Fruit fly (Drosophila melanogaster) whole organism, embryonic: ENCODE results near the gene CG14930.
A peak's percentile ranks its signal among the peaks of the same experiment; 100 is the strongest.

Experiments used
- CG1024 ChIP-seq: fragments of 200-800 bp; sonication (Bioruptor generic); IDR thresholded peaks from 2 replicates; pipeline ENCODE4 v1.3.6; 2022; ENCODE audit warnings: missing biosample characterization, missing genetic modification characterization
- CG10431 ChIP-seq: fragments of 200-800 bp; sonication (Bioruptor generic); optimal IDR thresholded peaks from 3 replicates; lab custom pipeline; 2018; ENCODE audit warnings: missing biosample characterization, mild to moderate bottlenecking, missing genetic modification characterization
- CG10543 ChIP-seq: fragments of 200-800 bp; sonication (Bioruptor generic); optimal IDR thresholded peaks from 3 replicates; lab custom pipeline; 2017; ENCODE audit warnings: missing biosample characterization, mild to moderate bottlenecking, missing genetic modification characterization, moderate library complexity
- CG10565 ChIP-seq: fragments of 200-800 bp; sonication (Bioruptor generic); optimal IDR thresholded peaks from 3 replicates; lab custom pipeline; 2016; ENCODE audit warnings: missing biosample characterization, mild to moderate bottlenecking, missing genetic modification characterization
- CG10654 ChIP-seq: fragments of 200-800 bp; sonication (Bioruptor generic); optimal IDR thresholded peaks from 2 replicates; lab custom pipeline; 2016; ENCODE audit warnings: missing biosample characterization, missing genetic modification characterization
- CG11723 ChIP-seq: fragments of 200-800 bp; sonication (Bioruptor generic); optimal IDR thresholded peaks from 2 replicates; lab custom pipeline; 2017; ENCODE audit warnings: missing biosample characterization, mild to moderate bottlenecking, missing genetic modification characterization
- CG12744 ChIP-seq: fragments of 200-800 bp; sonication (Bioruptor generic); optimal IDR thresholded peaks from 2 replicates; lab custom pipeline; 2016; ENCODE audit warnings: missing biosample characterization, missing genetic modification characterization
- CG13287 ChIP-seq: fragments of 200-800 bp; sonication (Bioruptor generic); IDR thresholded peaks from 2 replicates; pipeline ENCODE4 v1.3.6; 2022; ENCODE audit warnings: missing biosample characterization, missing genetic modification characterization; ENCODE audit not compliant: partially characterized antibody
- CG13424 ChIP-seq: fragments of 200-800 bp; sonication (Bioruptor generic); optimal IDR thresholded peaks from 2 replicates; lab custom pipeline; 2019; ENCODE audit warnings: missing biosample characterization, mild to moderate bottlenecking, missing genetic modification characterization, moderate library complexity
- CG14050 ChIP-seq: fragments of 200-800 bp; sonication (Bioruptor generic); IDR thresholded peaks from 3 replicates; pipeline ENCODE4 v1.3.6; 2022; ENCODE audit warnings: missing biosample characterization, missing genetic modification characterization
- CG15011 ChIP-seq: fragments of 200-800 bp; sonication (Bioruptor generic); optimal IDR thresholded peaks from 3 replicates; lab custom pipeline; 2018; ENCODE audit warnings: missing biosample characterization, mild to moderate bottlenecking, missing genetic modification characterization
- CG15269 ChIP-seq: fragments of 200-800 bp; sonication (Bioruptor generic); optimal IDR thresholded peaks from 2 replicates; lab custom pipeline; 2018; ENCODE audit warnings: missing biosample characterization, mild to moderate bottlenecking, missing genetic modification characterization, moderate library complexity
- CG1602 ChIP-seq: fragments of 200-800 bp; sonication (Bioruptor generic); optimal IDR thresholded peaks from 3 replicates; lab custom pipeline; 2016; ENCODE audit warnings: missing biosample characterization, missing genetic modification characterization
- CG1603 ChIP-seq: fragments of 200-800 bp; sonication (Bioruptor generic); optimal IDR thresholded peaks from 2 replicates; lab custom pipeline; 2019; ENCODE audit warnings: missing biosample characterization, mild to moderate bottlenecking, missing genetic modification characterization, moderate library complexity
- CG1647 ChIP-seq: fragments of 200-800 bp; sonication (Bioruptor generic); optimal IDR thresholded peaks from 3 replicates; lab custom pipeline; 2016; ENCODE audit warnings: missing biosample characterization, missing genetic modification characterization
- CG17186 ChIP-seq: fragments of 200-800 bp; sonication (Bioruptor generic); optimal IDR thresholded peaks from 3 replicates; lab custom pipeline; 2017; ENCODE audit warnings: missing biosample characterization, missing genetic modification reagents, missing genetic modification characterization
- CG31224 ChIP-seq: fragments of 200-800 bp; sonication (Bioruptor generic); IDR thresholded peaks from 2 replicates; pipeline ENCODE4 v1.3.6; 2022; ENCODE audit warnings: missing biosample characterization, missing genetic modification characterization
- CG3995 ChIP-seq: fragments of 200-800 bp; sonication (Bioruptor generic); optimal IDR thresholded peaks from 3 replicates; lab custom pipeline; 2016; ENCODE audit warnings: missing biosample characterization, missing genetic modification characterization
- CG4617 ChIP-seq: fragments of 200-800 bp; sonication (Bioruptor generic); optimal IDR thresholded peaks from 3 replicates; lab custom pipeline; 2016; ENCODE audit warnings: missing biosample characterization, missing genetic modification characterization, borderline replicate concordance
- CG6689 ChIP-seq: fragments of 200-800 bp; sonication (Bioruptor generic); IDR thresholded peaks from 2 replicates; pipeline ENCODE4 v1.3.6; 2022; ENCODE audit warnings: missing biosample characterization, missing genetic modification characterization
- CG6813 ChIP-seq: fragments of 200-800 bp; sonication (Bioruptor generic); optimal IDR thresholded peaks from 2 replicates; lab custom pipeline; 2017; ENCODE audit warnings: missing biosample characterization, missing genetic modification characterization, mild to moderate bottlenecking, moderate library complexity, missing genetic modification reagents
- CG7271 ChIP-seq: fragments of 200-800 bp; sonication (Bioruptor generic); optimal IDR thresholded peaks from 2 replicates; lab custom pipeline; 2018; ENCODE audit warnings: missing biosample characterization, mild to moderate bottlenecking, missing genetic modification characterization, moderate library complexity
- CG7372 ChIP-seq: fragments of 200-800 bp; sonication (Bioruptor generic); IDR thresholded peaks from 2 replicates; pipeline ENCODE4 v1.3.6; 2022; ENCODE audit warnings: missing biosample characterization, missing genetic modification characterization
- CG8089 ChIP-seq: fragments of 200-800 bp; sonication (Bioruptor generic); optimal IDR thresholded peaks from 3 replicates; lab custom pipeline; 2016; ENCODE audit warnings: missing biosample characterization, missing genetic modification characterization
- D19A ChIP-seq: fragments of 200-800 bp; optimal IDR thresholded peaks from 3 replicates; lab custom pipeline; 2019; ENCODE audit warnings: missing biosample characterization, mild to moderate bottlenecking, missing genetic modification characterization, moderate library complexity
- Dad ChIP-seq: fragments of 200-800 bp; sonication (Bioruptor generic); optimal IDR thresholded peaks from 3 replicates; lab custom pipeline; 2016; ENCODE audit warnings: missing biosample characterization, missing genetic modification characterization
- Dll ChIP-seq: fragments of 200-800 bp; sonication (Bioruptor generic); IDR thresholded peaks from 4 replicates; pipeline ENCODE4 v1.3.6; 2022; ENCODE audit warnings: missing biosample characterization, missing genetic modification characterization; ENCODE audit not compliant: partially characterized antibody
- Fer2 ChIP-seq: fragments of 200-800 bp; sonication (Bioruptor generic); optimal IDR thresholded peaks from 2 replicates; lab custom pipeline; 2018; ENCODE audit warnings: missing biosample characterization, mild to moderate bottlenecking, missing genetic modification characterization, moderate library complexity
- Usf ChIP-seq: fragments of 200-800 bp; sonication (Bioruptor generic); optimal IDR thresholded peaks from 2 replicates; lab custom pipeline; 2017; ENCODE audit warnings: missing genotype, missing biosample characterization, missing genetic modification characterization
- al ChIP-seq: fragments of 200-800 bp; sonication (Bioruptor generic); IDR thresholded peaks from 2 replicates; pipeline ENCODE4 v1.3.6; 2022; ENCODE audit warnings: missing biosample characterization, missing genetic modification characterization
- aop ChIP-seq: fragments of 200-800 bp; sonication (Bioruptor generic); IDR thresholded peaks from 2 replicates; pipeline ENCODE4 v1.3.6; 2022; ENCODE audit warnings: missing biosample characterization, missing genetic modification characterization
- bigmax ChIP-seq: fragments of 200-800 bp; sonication (Bioruptor generic); optimal IDR thresholded peaks from 2 replicates; lab custom pipeline; 2018; ENCODE audit warnings: missing biosample characterization, mild to moderate bottlenecking, missing genetic modification characterization
- bowl ChIP-seq: fragments of 200-800 bp; sonication (Bioruptor generic); IDR thresholded peaks from 2 replicates; pipeline ENCODE4 v1.3.6; 2022; ENCODE audit warnings: missing biosample characterization, missing genetic modification characterization
- crc ChIP-seq: fragments of 200-800 bp; sonication (Bioruptor generic); optimal IDR thresholded peaks from 2 replicates; lab custom pipeline; 2016; ENCODE audit warnings: missing biosample characterization, missing genetic modification characterization
- dan ChIP-seq: fragments of 200-800 bp; sonication (Bioruptor generic); IDR thresholded peaks from 2 replicates; pipeline ENCODE4 v1.3.6; 2022; ENCODE audit warnings: missing biosample characterization, missing genetic modification characterization
- dimm ChIP-seq: fragments of 200-800 bp; sonication (Bioruptor generic); IDR thresholded peaks from 2 replicates; pipeline ENCODE4 v1.3.6; 2022; ENCODE audit warnings: missing biosample characterization, missing genetic modification characterization
- ems ChIP-seq: fragments of 200-800 bp; sonication (Bioruptor generic); optimal IDR thresholded peaks from 3 replicates; lab custom pipeline; 2016; ENCODE audit warnings: missing biosample characterization, missing genetic modification characterization
- eyg ChIP-seq: fragments of 200-800 bp; sonication (Bioruptor generic); optimal IDR thresholded peaks from 3 replicates; lab custom pipeline; 2016; ENCODE audit warnings: missing biosample characterization, missing genetic modification characterization
- gro ChIP-seq: fragments of 200-800 bp; sonication (Bioruptor generic); optimal IDR thresholded peaks from 2 replicates; lab custom pipeline; 2016; ENCODE audit warnings: missing biosample characterization, missing genetic modification characterization
- lmd ChIP-seq: fragments of 200-800 bp; sonication (Bioruptor generic); IDR thresholded peaks from 2 replicates; pipeline ENCODE4 v1.3.6; 2022; ENCODE audit warnings: missing biosample characterization, missing genetic modification characterization
- onecut ChIP-seq: fragments of 200-800 bp; sonication (Bioruptor generic); IDR thresholded peaks from 2 replicates; pipeline ENCODE4 v1.3.6; 2022; ENCODE audit warnings: missing biosample characterization, missing genetic modification characterization
- otp ChIP-seq: fragments of 200-800 bp; sonication (Bioruptor generic); IDR thresholded peaks from 3 replicates; pipeline ENCODE4, ENCODE4 v1.3.6; 2022; ENCODE audit warnings: missing biosample characterization, missing genetic modification characterization
- pnt ChIP-seq: fragments of 200-800 bp; sonication (Bioruptor generic); optimal IDR thresholded peaks from 3 replicates; lab custom pipeline; 2016; ENCODE audit warnings: missing biosample characterization, missing genetic modification characterization
- prd ChIP-seq, 3 experiments: fragments of >200 bp in 2 of 3; fragments of 200-800 bp in 1 of 3; sonication (Bioruptor generic) in 1 of 3; optimal IDR thresholded peaks in 2 of 3; IDR thresholded peaks in 1 of 3; 2 replicates in 2 of 3; 3 replicates in 1 of 3; pipeline versions ENCODE4 v1.3.6 to Lab custom; 2017 to 2022; ENCODE audit warnings: missing biosample characterization in 1 of 3, missing genetic modification characterization in 1 of 3
- rib ChIP-seq: fragments of 200-800 bp; sonication (Bioruptor generic); IDR thresholded peaks from 2 replicates; pipeline ENCODE4 v1.3.6; 2022; ENCODE audit warnings: missing biosample characterization, missing genetic modification characterization
- row ChIP-seq: fragments of 200-800 bp; sonication (Bioruptor generic); IDR thresholded peaks from 3 replicates; pipeline ENCODE4 v1.3.6; 2022; ENCODE audit warnings: missing biosample characterization, missing genetic modification characterization
- slbo ChIP-seq: fragments of 200-800 bp; sonication (Bioruptor generic); IDR thresholded peaks from 2 replicates; pipeline ENCODE4 v1.3.6; 2022; ENCODE audit warnings: missing biosample characterization, missing genetic modification characterization
- tin ChIP-seq: fragments of 200-800 bp; sonication (Bioruptor generic); optimal IDR thresholded peaks from 3 replicates; lab custom pipeline; 2016; ENCODE audit warnings: missing biosample characterization, missing genetic modification characterization
- tll ChIP-seq, 2 experiments: fragments of 200-800 bp in 1 of 2; fragments of >200 bp in 1 of 2; sonication (Bioruptor generic) in 1 of 2; optimal IDR thresholded peaks; 2 replicates each; lab custom pipeline; 2017 to 2019; ENCODE audit warnings: missing biosample characterization in 2 of 2, missing genetic modification characterization in 2 of 2, mild to moderate bottlenecking in 1 of 2, moderate library complexity in 1 of 2
- trh ChIP-seq: fragments of 200-800 bp; sonication (Bioruptor generic); optimal IDR thresholded peaks from 2 replicates; lab custom pipeline; 2016; ENCODE audit warnings: missing biosample characterization, missing genetic modification characterization
- tx ChIP-seq: fragments of 200-800 bp; sonication (Bioruptor generic); optimal IDR thresholded peaks from 2 replicates; lab custom pipeline; 2016; ENCODE audit warnings: missing biosample characterization, missing genetic modification characterization
- usp ChIP-seq: fragments of >200 bp; optimal IDR thresholded peaks from 2 replicates; lab custom pipeline; 2017; ENCODE audit warnings: missing biosample characterization, missing genetic modification characterization

The CG14930 gene

DNA sequence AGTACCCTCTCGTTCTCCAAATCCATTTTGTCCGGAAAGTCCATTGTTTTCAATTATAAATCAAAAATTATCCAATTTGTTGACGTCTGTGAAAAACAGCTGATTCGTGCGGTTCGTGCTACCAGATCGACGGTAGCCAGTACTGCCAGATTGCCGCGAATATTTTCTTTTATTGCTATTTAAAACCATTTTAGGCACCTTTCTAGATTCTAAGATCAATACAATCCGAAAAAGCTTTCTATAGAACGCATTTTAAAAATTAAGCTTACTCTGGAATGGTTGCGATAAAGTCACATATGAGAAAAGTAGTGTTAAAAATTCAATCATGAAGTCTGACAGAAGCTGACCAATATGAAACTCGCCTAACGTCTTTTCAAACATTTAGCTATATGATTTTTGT lies 22.2 kb downstream of the CG14930 start, which contains the start of gene Cog8:
Gene Cog8 (minus strand): TSS at position 110 of the 400 bp plus-strand sequence.
- no peak for TF ChIP-seq D19A (tag; lab: Kevin White, UChicago)
- no peak for TF ChIP-seq dan (GFP tag; lab: Robert Waterston, UW)
- no peak for TF ChIP-seq CG15269 (tag; lab: Kevin White, UChicago)
- TF ChIP-seq CG1647 (GFP tag; lab: Kevin White, UChicago): peak; percentile 14
- peak; percentile 32 for TF ChIP-seq ems (GFP tag; lab: Kevin White, UChicago)
- TF ChIP-seq CG17186: no peak
- TF ChIP-seq rib (GFP tag; lab: Robert Waterston, UW): no peak
- peak; percentile 18 for TF ChIP-seq Usf (GFP tag; lab: Kevin White, UChicago)
- TF ChIP-seq CG1602 (GFP tag; lab: Kevin White, UChicago): peak; percentile 45
- TF ChIP-seq CG7271: no peak
- TF ChIP-seq CG10431: no peak
- peak; percentile 74 for TF ChIP-seq slbo
- peak; percentile 55 for TF ChIP-seq CG10654 (GFP tag; lab: Kevin White, UChicago)
- no peak for TF ChIP-seq dimm (GFP tag; lab: Robert Waterston, UW)
- no peak for TF ChIP-seq gro (GFP tag; lab: Kevin White, UChicago)
- no peak for TF ChIP-seq CG15011 (GFP tag; lab: Kevin White, UChicago)
- TF ChIP-seq al (GFP tag; lab: Robert Waterston, UW): peak; percentile 28; the same call in 1 of the 2 replicates
- peak; percentile 33 for TF ChIP-seq tx (GFP tag; lab: Kevin White, UChicago)
- TF ChIP-seq row: peak; percentile 58
- TF ChIP-seq CG31224: no peak
- peak in 1 of 2 experiments; percentile 51 for TF ChIP-seq tll (GFP tag; optimal IDR thresholded peaks at IDR 0.05; lab: Kevin White, UChicago)
- TF ChIP-seq bowl: no peak
- no peak for TF ChIP-seq eyg (GFP tag; lab: Kevin White, UChicago)
- TF ChIP-seq CG4617: peak; percentile 72
- no peak for TF ChIP-seq otp (GFP tag; lab: Robert Waterston, UW)
- peak; percentile 87 for TF ChIP-seq CG3995 (GFP tag; lab: Kevin White, UChicago)
- no peak for TF ChIP-seq trh (GFP tag; lab: Kevin White, UChicago)
- TF ChIP-seq crc (GFP tag; lab: Kevin White, UChicago): no peak
- TF ChIP-seq lmd (GFP tag; lab: Robert Waterston, UW): no peak
- peak; percentile 68 for TF ChIP-seq CG1603 (tag; lab: Kevin White, UChicago)
- TF ChIP-seq CG6689 (GFP tag; lab: Robert Waterston, UW): no peak
- no peak for TF ChIP-seq CG11723 (GFP tag; lab: Kevin White, UChicago)
- TF ChIP-seq CG13424 (tag; lab: Kevin White, UChicago): peak; percentile 44
- no peak for TF ChIP-seq Fer2 (tag; lab: Kevin White, UChicago)
- TF ChIP-seq CG13287 (GFP tag; lab: Robert Waterston, UW): no peak
- TF ChIP-seq CG14050 (GFP tag; lab: Robert Waterston, UW): no peak
- TF ChIP-seq CG6813: no peak
- no peak for TF ChIP-seq prd (optimal IDR thresholded peaks at IDR 0.05; lab: Kevin White, UChicago)
- TF ChIP-seq prd (GFP tag; IDR thresholded peaks at IDR 0.05; lab: Robert Waterston, UW): peak; percentile 70
- TF ChIP-seq bigmax (GFP tag; lab: Kevin White, UChicago): no peak
- no peak for TF ChIP-seq CG12744 (GFP tag; lab: Kevin White, UChicago)
- TF ChIP-seq CG1024 (GFP tag; lab: Robert Waterston, UW): no peak
- no peak; the same call in 1 of the 2 replicates for TF ChIP-seq onecut
- TF ChIP-seq CG7372 (GFP tag; lab: Robert Waterston, UW): no peak
- no peak for TF ChIP-seq usp (GFP tag; lab: Kevin White, UChicago)
- no peak for TF ChIP-seq CG10565 (GFP tag; lab: Kevin White, UChicago)
- TF ChIP-seq tin (GFP tag; lab: Kevin White, UChicago): peak; percentile 40
- peak; percentile 34 for TF ChIP-seq pnt (GFP tag; lab: Kevin White, UChicago)
- peak; percentile 29; the same call in 2 of the 4 replicates for TF ChIP-seq Dll
- peak; percentile 38 for TF ChIP-seq Dad
- no peak for TF ChIP-seq CG10543 (GFP tag; lab: Kevin White, UChicago)
- TF ChIP-seq aop (GFP tag; lab: Robert Waterston, UW): no peak
- peak; percentile 26 for TF ChIP-seq CG8089
